Worm (Caenorhabditis elegans) whole organism, L3 larva: ENCODE measurements around the gene F54H12.8.
"Not testable (repeated sequence)": the region's sequence is repeated elsewhere in the genome, so short reads cannot be mapped to it uniquely, and the experiment has no call there.

Experiments
- R02D3.7 ChIP-seq: fragments of 150-350 bp; optimal IDR thresholded peaks from 2 replicates; lab custom pipeline; 2014; ENCODE audit warnings: missing biosample characterization, missing genetic modification characterization
- ceh-16 ChIP-seq: sonication (generic microtip); optimal IDR thresholded peaks from 2 replicates; lab custom pipeline; 2017; ENCODE audit warnings: missing biosample characterization, missing genetic modification characterization
- ceh-28 ChIP-seq: fragments of 150-350 bp; optimal IDR thresholded peaks from 2 replicates; lab custom pipeline; 2014; ENCODE audit warnings: missing biosample characterization, missing genetic modification reagents, missing genetic modification characterization
- ceh-9 ChIP-seq: sonication (generic microtip); optimal IDR thresholded peaks from 2 replicates; lab custom pipeline; 2018; ENCODE audit warnings: missing biosample characterization, missing genetic modification characterization
- egl-27 ChIP-seq: sonication (generic microtip); optimal IDR thresholded peaks from 4 replicates; lab custom pipeline; 2017; ENCODE audit warnings: missing biosample characterization, missing genetic modification reagents, missing genetic modification characterization
- elt-1 ChIP-seq: fragments of 150-350 bp; optimal IDR thresholded peaks from 2 replicates; lab custom pipeline; 2014; ENCODE audit warnings: missing biosample characterization, missing genetic modification characterization
- elt-2 ChIP-seq: sonication (generic microtip); optimal IDR thresholded peaks from 2 replicates; lab custom pipeline; 2016; ENCODE audit warnings: missing genetic modification reagents, mild to moderate bottlenecking, missing genetic modification characterization, missing compliant biosample characterization
- elt-3 ChIP-seq, 3 experiments: fragments of 150-350 bp in 1 of 3; sonication (generic microtip) in 2 of 3; optimal IDR thresholded peaks; 2 replicates in 2 of 3; 4 replicates in 1 of 3; lab custom pipeline; 2014 to 2017; ENCODE audit warnings: missing biosample characterization in 3 of 3, missing genetic modification characterization in 3 of 3
- eor-1 ChIP-seq, 2 experiments: fragments of 150-350 bp; optimal IDR thresholded peaks; 2 replicates each; lab custom pipeline; 2014 to 2018; ENCODE audit warnings: missing biosample characterization in 2 of 2, missing genetic modification characterization in 2 of 2
- fkh-2 ChIP-seq: fragments of 150-350 bp; optimal IDR thresholded peaks from 2 replicates; lab custom pipeline; 2014; ENCODE audit warnings: missing biosample characterization, missing genetic modification reagents, missing genetic modification characterization
- fos-1 ChIP-seq: fragments of 150-350 bp; optimal IDR thresholded peaks from 2 replicates; lab custom pipeline; 2014; ENCODE audit warnings: missing biosample characterization, missing genetic modification characterization
- lin-15B ChIP-seq: fragments of 150-350 bp; optimal IDR thresholded peaks from 2 replicates; lab custom pipeline; 2014; ENCODE audit warnings: missing biosample characterization, missing genetic modification characterization
- mdl-1 ChIP-seq: fragments of 150-350 bp; optimal IDR thresholded peaks from 2 replicates; lab custom pipeline; 2014; ENCODE audit warnings: missing biosample characterization, missing genetic modification characterization
- mml-1 ChIP-seq: fragments of 150-350 bp; sonication (generic microtip); optimal IDR thresholded peaks from 3 replicates; lab custom pipeline; 2014; ENCODE audit warnings: missing biosample characterization, missing genetic modification characterization
- nfya-1 ChIP-seq: sonication (generic microtip); optimal IDR thresholded peaks from 2 replicates; lab custom pipeline; 2017; ENCODE audit warnings: missing genetic modification characterization, mild to moderate bottlenecking, missing compliant biosample characterization, antibody characterized with exemption, moderate library complexity; ENCODE audit not compliant: insufficient read depth
- nhr-23 ChIP-seq: fragments of 150-350 bp; optimal IDR thresholded peaks from 2 replicates; lab custom pipeline; 2014; ENCODE audit warnings: missing biosample characterization, missing genetic modification reagents, missing genetic modification characterization
- nhr-28 ChIP-seq: fragments of 150-350 bp; optimal IDR thresholded peaks from 2 replicates; lab custom pipeline; 2014; ENCODE audit warnings: missing biosample characterization, missing genetic modification characterization
- nhr-67 ChIP-seq: fragments of 150-350 bp; optimal IDR thresholded peaks from 2 replicates; lab custom pipeline; 2014; ENCODE audit warnings: missing biosample characterization, missing genetic modification characterization
- nhr-76 ChIP-seq: fragments of 150-350 bp; sonication (generic microtip); optimal IDR thresholded peaks from 5 replicates; lab custom pipeline; 2014; ENCODE audit warnings: missing biosample characterization, missing genetic modification characterization
- nhr-77 ChIP-seq: fragments of 150-350 bp; optimal IDR thresholded peaks from 2 replicates; lab custom pipeline; 2014; ENCODE audit warnings: missing biosample characterization, missing genetic modification characterization
- pha-4 ChIP-seq: fragments of 150-350 bp; optimal IDR thresholded peaks from 2 replicates; lab custom pipeline; 2014; ENCODE audit warnings: missing biosample characterization, missing genetic modification reagents, missing genetic modification characterization
- pqm-1 ChIP-seq: fragments of 150-350 bp; optimal IDR thresholded peaks from 2 replicates; lab custom pipeline; 2017; ENCODE audit warnings: missing biosample characterization, missing genetic modification characterization, inconsistent platforms
- sea-2 ChIP-seq: fragments of 150-350 bp; sonication (generic microtip); optimal IDR thresholded peaks from 4 replicates; lab custom pipeline; 2014; ENCODE audit warnings: missing biosample characterization, missing genetic modification reagents, missing genetic modification characterization
- tbx-2 ChIP-seq: sonication (generic microtip); optimal IDR thresholded peaks from 2 replicates; lab custom pipeline; 2016; ENCODE audit warnings: mild to moderate bottlenecking, missing genetic modification characterization, missing compliant biosample characterization
- unc-39 ChIP-seq: sonication (generic microtip); optimal IDR thresholded peaks from 4 replicates; lab custom pipeline; 2017; ENCODE audit warnings: missing biosample characterization, missing genetic modification characterization
- unc-62 ChIP-seq: fragments of 150-350 bp; sonication (generic microtip); optimal IDR thresholded peaks from 4 replicates; lab custom pipeline; 2014; ENCODE audit warnings: missing biosample characterization, missing genetic modification reagents, missing genetic modification characterization
- zag-1 ChIP-seq: fragments of 150-350 bp; optimal IDR thresholded peaks from 2 replicates; lab custom pipeline; 2014; ENCODE audit warnings: missing biosample characterization, missing genetic modification characterization
- ztf-11 ChIP-seq: fragments of 150-350 bp; optimal IDR thresholded peaks from 2 replicates; lab custom pipeline; 2014; ENCODE audit warnings: missing biosample characterization, missing genetic modification characterization
- ztf-4 ChIP-seq: fragments of 150-350 bp; optimal IDR thresholded peaks from 2 replicates; lab custom pipeline; 2014; ENCODE audit warnings: missing biosample characterization, missing genetic modification characterization

F54H12.8 gene

DNA sequence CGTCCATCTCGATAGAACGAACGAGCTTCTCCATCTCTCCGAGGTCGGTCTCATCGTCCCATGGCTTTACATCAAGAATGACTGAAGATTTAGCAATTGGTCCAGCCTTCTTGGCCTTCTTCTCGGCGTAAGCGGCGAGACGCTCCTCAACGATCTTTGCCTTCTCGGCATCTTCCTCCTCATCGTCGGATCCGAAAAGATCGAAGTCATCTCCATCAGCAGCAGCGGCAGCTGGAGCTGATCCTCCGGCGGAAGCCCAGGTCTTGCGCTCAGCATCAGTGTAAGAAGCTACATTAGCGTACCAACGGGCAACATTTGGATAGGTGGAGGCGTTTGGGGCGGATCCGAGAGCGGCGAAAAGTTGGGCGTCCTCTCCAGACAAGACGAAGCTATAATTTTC is 3.7 kb upstream of the F54H12.8 start:
- TF ChIP-seq mml-1 (tag; lab: Kevin White, UChicago) (no peak), egl-27 (no peak), nfya-1 (tag; lab: Kevin White, UChicago) (no peak), mdl-1 (tag; lab: Kevin White, UChicago) (no peak), elt-3 (tag; optimal IDR thresholded peaks at IDR 0.05; lab: Kevin White, UChicago) (no peak), elt-2 (no peak), R02D3.7 (no peak), ceh-28 (tag; lab: Kevin White, UChicago) (no peak)
- TF ChIP-seq, all 47 proteins: peak for 0

- no peak for TF ChIP-seq nhr-76 (tag; lab: Kevin White, UChicago)
- no peak for TF ChIP-seq elt-3 (tag; optimal IDR thresholded peaks at IDR 0.05; lab: Kevin White, UChicago)
- no peak for TF ChIP-seq nhr-77 (tag; lab: Kevin White, UChicago)
- no peak for TF ChIP-seq tbx-2 (tag; lab: Kevin White, UChicago)
- TF ChIP-seq nhr-28 (tag; lab: Kevin White, UChicago): no peak
- TF ChIP-seq pqm-1 (tag; lab: Kevin White, UChicago): no peak
- TF ChIP-seq ztf-4: no peak
- no peak for TF ChIP-seq ceh-28 (tag; lab: Kevin White, UChicago)
- no peak for TF ChIP-seq zag-1 (tag; lab: Kevin White, UChicago)
- TF ChIP-seq unc-39: no peak
- TF ChIP-seq fos-1 (tag; lab: Kevin White, UChicago): no peak
- no peak for TF ChIP-seq fkh-2
- TF ChIP-seq eor-1 (tag; optimal IDR thresholded peaks at IDR 0.05; lab: Kevin White, UChicago): no peak
- TF ChIP-seq ztf-11 (tag; lab: Kevin White, UChicago): no peak
- no peak for TF ChIP-seq nhr-67 (tag; lab: Kevin White, UChicago)
- TF ChIP-seq, all 47 proteins: peak for 0
Measured at ce11 chrIII:7972061-7972460, 3.0 kb upstream of the F54H12.8 start, which contains the start of gene F54H12.5. Gene F54H12.5 (minus strand): TSS chrIII:7972161.

DNA sequence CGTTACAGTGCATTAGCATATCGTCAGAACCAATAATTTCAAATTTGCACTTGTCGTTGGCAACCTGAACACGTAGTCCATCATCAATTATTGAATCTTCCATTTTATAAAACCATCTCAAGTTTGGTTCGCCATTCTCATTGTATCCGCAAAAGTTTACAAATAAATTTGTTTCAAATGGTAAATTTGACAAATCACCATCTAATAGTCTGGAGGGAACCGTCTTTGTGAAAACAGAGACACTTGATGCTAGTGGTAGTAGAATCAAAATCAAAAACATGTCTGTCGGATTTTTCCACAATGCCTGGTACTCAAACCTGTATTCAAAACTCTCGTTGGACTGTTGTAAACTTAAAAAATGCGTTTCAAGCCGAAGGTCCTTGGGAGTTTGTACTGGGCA is 4.7 kb downstream of the F54H12.8 start, which contains the start of gene F54H12.2:
Gene F54H12.2 (plus strand): TSS at position 301 of the 400 bp plus-strand sequence.
- TF ChIP-seq zag-1 (tag; lab: Kevin White, UChicago); elt-1; nfya-1 (tag; lab: Kevin White, UChicago): not testable (repeated sequence)

DNA sequence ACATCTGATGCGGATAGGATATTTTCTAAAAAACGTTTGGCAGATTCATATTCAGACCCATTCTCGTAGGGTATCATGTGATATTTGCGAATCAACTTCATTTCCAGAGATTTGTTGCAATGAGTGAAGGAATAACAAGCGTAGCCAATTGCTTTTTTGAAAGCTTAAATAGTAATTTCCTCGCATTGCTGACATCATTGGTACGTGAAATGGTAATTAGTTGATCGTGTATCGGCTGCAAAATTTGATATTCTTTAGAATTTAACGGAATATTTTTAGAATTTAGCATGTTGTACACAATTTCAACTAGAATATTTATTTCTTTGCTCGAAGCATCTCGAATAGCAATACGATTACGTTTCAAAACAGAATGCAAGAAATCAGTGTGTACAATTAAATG is 6.4 kb downstream of the F54H12.8 start, which contains the start of gene F54H12.4:
Gene F54H12.4 (minus strand): TSS at position 101 of the 400 bp plus-strand sequence.
- TF ChIP-seq nhr-77, fos-1, nhr-67 (tag; lab: Kevin White, UChicago): not testable (repeated sequence)

- TF ChIP-seq sea-2; ceh-9 (tag; lab: Kevin White, UChicago); egl-27: not testable (repeated sequence)
- TF ChIP-seq, all 47 proteins: peak for 0; not testable (repeated sequence) for 47
Measured at ce11 chrIII:7958922-7959609, 10.0 kb downstream of the F54H12.8 start, which contains the start of gene F54H12.10. Gene F54H12.10 (minus strand): TSS chrIII:7958972.

DNA sequence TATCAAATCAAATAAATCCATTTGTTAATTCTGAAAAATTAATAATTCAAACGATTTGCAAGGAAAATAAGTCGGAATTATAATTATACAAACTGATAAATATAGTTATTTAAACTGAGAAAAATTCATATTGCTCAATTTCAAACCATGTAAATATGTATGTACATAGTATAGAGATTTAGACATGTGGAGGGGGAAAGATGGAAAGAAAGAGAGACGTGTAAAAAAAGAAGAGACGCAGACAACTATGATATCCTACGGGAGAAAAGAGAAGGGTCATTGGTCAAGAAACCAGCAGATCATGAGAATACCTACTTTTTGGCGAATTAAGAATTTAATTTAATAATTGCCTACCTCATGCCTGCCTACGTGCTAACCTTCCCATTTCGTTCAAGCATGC is 10.9 kb downstream of the F54H12.8 start, which contains the start of gene C29E4.11:
Gene C29E4.11 (minus strand): TSS at position 30 of the 400 bp plus-strand sequence.
- peak; percentile 32 for TF ChIP-seq nfya-1 (tag; lab: Kevin White, UChicago)
- no peak for TF ChIP-seq R02D3.7
- no peak for TF ChIP-seq unc-62
- TF ChIP-seq nhr-23 (tag; lab: Kevin White, UChicago): peak; percentile 30
- TF ChIP-seq ceh-16 (tag; lab: Kevin White, UChicago): no peak
- peak; percentile 66 for TF ChIP-seq pha-4
- no peak for TF ChIP-seq lin-15B
